Fruit fly (Drosophila melanogaster): ENCODE data around the gene CG10301.
A peak's percentile ranks its signal among the peaks of the same experiment; 100 is the strongest.

CG10301 gene

DNA sequence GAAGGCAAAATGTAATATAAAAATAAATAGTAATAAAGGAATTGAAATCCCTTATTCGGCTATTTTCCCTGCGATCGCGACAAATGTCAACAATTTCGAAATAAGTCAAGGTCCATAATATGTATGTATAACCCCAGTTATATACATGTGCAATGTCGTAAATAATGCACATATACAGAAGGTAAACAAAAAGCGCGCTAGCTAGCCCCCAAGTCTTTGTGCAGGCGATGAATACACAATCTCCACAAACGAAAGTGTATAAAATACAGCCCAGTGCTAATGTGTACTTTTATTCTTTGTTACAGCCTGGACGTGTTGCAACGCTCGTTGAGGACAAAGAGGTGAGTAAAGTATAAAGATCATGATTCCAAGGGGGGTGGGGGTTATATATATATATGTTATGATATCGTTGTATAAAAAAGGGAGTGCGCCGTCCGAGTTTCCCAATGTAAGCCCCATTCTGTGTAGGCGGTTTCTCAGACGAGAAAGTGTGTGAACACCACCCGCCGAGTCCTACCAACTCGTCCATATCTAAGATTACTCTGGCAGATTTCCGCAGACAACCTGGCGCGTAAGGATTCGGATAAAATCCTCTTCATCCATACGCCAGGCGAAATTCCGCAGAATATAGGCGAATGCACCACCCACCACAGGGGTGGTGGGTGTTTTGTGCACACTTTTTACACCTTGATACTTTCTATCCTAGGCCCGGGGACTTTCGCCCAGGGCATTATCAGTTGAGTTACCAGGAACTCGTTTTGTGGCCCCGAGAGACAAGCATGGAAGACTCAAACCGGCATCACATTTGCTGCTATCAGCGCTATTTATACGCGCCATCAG is 19.9 kb downstream of the CG10301 start (continued):
- TF ChIP-seq CG6792 (GFP tag; optimal IDR thresholded peaks at IDR 0.05), result no peak
- peak; percentile 91 for TF ChIP-seq CG1621 (tag; optimal IDR thresholded peaks at IDR 0.05)
- TF ChIP-seq Ets96B (tag; optimal IDR thresholded peaks at IDR 0.05), result no peak
- TF ChIP-seq esn (GFP tag; optimal IDR thresholded peaks at IDR 0.05), result peak; percentile 14
- TF ChIP-seq CG8319 (GFP tag; optimal IDR thresholded peaks at IDR 0.05), result no peak
- TF ChIP-seq vri (GFP tag; optimal IDR thresholded peaks at IDR 0.05), result peak; percentile 59
- peak; percentile 38 for TF ChIP-seq net (GFP tag; optimal IDR thresholded peaks at IDR 0.05)
- TF ChIP-seq fd59A (GFP tag; optimal IDR thresholded peaks at IDR 0.05), result no peak
- TF ChIP-seq Eip93F (GFP tag; optimal IDR thresholded peaks at IDR 0.05), result peak; percentile 61
- no peak for TF ChIP-seq Sox15 (GFP tag; optimal IDR thresholded peaks at IDR 0.05)
- TF ChIP-seq Ets21C (GFP tag; optimal IDR thresholded peaks at IDR 0.05), result no peak
- no peak; the same call in 2 of the 3 replicates for TF ChIP-seq eg (GFP tag; IDR thresholded peaks at IDR 0.05)
- no peak for TF ChIP-seq Hr39 (GFP tag; optimal IDR thresholded peaks at IDR 0.05)
- TF ChIP-seq CG10631 (GFP tag; optimal IDR thresholded peaks at IDR 0.05), result no peak
- peak; percentile 32 for TF ChIP-seq CG6276 (GFP tag; optimal IDR thresholded peaks at IDR 0.05)
- peak; percentile 70 for TF ChIP-seq CG6854 (GFP tag; optimal IDR thresholded peaks at IDR 0.05)
- peak; percentile 72 for TF ChIP-seq Blimp-1 (GFP tag; optimal IDR thresholded peaks at IDR 0.05)
- TF ChIP-seq Lpt (GFP tag; optimal IDR thresholded peaks at IDR 0.05), result peak; percentile 26
- TF ChIP-seq CG3032 (tag; optimal IDR thresholded peaks at IDR 0.05), result no peak

DNA sequence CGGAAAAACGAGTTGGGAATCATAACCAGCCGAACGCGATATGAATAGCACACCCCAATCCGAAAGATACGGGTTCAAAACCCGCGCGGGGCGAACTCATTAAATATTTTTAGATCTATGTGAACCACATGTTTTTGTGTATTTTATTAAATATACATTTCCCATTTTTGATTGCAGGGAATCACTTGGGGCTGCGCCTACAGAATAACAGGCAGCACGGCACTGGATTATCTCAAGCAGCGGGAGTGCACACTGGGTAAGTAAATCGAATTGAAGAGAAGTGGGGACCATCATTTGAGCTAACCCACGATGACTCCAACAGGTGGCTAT is 20.5 kb downstream of the CG10301 start:
- TF ChIP-seq CG6854 (GFP tag; optimal IDR thresholded peaks at IDR 0.05) (no peak), svp (GFP tag) (peak; percentile 74)

DNA sequence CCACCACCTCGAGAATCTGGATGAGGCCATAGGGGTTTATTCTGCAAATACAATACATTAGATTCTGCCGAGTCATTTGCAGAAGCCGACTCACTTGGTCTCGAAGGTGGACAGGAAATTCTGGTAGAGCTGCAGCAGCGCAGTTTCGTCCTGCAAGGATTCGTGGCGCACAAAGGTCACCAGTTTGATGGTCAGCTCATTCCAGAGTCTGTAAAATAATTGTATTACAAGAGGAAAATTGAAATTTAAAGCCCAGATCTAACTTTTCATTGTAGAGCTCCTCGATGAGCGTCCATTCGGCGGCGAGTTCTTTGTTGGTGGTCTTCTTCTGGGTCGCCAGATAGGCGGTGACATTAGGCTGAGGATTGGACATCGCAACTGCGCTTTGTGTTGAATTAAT is 22.6 kb downstream of the CG10301 start:
- TF ChIP-seq CG3032 (tag; optimal IDR thresholded peaks at IDR 0.05), result no peak
- TF ChIP-seq CG6808 (GFP tag; optimal IDR thresholded peaks at IDR 0.05), result no peak
- no peak for TF ChIP-seq CG7368 (GFP tag; optimal IDR thresholded peaks at IDR 0.05)

dm6 chr3R:23732990-23733512 is 23.1 kb downstream of the CG10301 start, which contains the start of the genes Hmgcr and Rpn9:
Gene Hmgcr, plus strand, starts transcription at chr3R:23733324.
Gene Rpn9, minus strand, starts transcription at chr3R:23733462.
- TF ChIP-seq Eip75B (GFP tag; optimal IDR thresholded peaks at IDR 0.05), result peak; percentile 2
- peak; percentile 23 for TF ChIP-seq esn (GFP tag; optimal IDR thresholded peaks at IDR 0.05)
- TF ChIP-seq achi (GFP tag; optimal IDR thresholded peaks at IDR 0.05), result peak; percentile 100
- TF ChIP-seq vri (GFP tag; optimal IDR thresholded peaks at IDR 0.05), result peak; percentile 48
- peak; percentile 52 for TF ChIP-seq Eip93F (GFP tag; optimal IDR thresholded peaks at IDR 0.05)
- TF ChIP-seq Sox14 (GFP tag; optimal IDR thresholded peaks at IDR 0.05), result peak; percentile 39
- no peak for TF ChIP-seq CG16779 (tag; optimal IDR thresholded peaks at IDR 0.05)
- no peak for TF ChIP-seq CG8319 (GFP tag; optimal IDR thresholded peaks at IDR 0.05)
- peak; percentile 10; the same call in 1 of the 3 replicates for TF ChIP-seq eg (GFP tag; IDR thresholded peaks at IDR 0.05)
- peak; percentile 39 for TF ChIP-seq CG3919 (GFP tag; optimal IDR thresholded peaks at IDR 0.05)
- TF ChIP-seq CG6808 (GFP tag; optimal IDR thresholded peaks at IDR 0.05), result no peak
- TF ChIP-seq Hr4 (GFP tag; optimal IDR thresholded peaks at IDR 0.05), result no peak
- TF ChIP-seq Eip78C (GFP tag), result peak; percentile 69
- peak; percentile 11 for TF ChIP-seq dsx (GFP tag; optimal IDR thresholded peaks at IDR 0.05; ENCODE audit: poor library complexity, severe bottlenecking)
- TF ChIP-seq CG6854 (GFP tag; optimal IDR thresholded peaks at IDR 0.05), result peak; percentile 22
- peak; percentile 1 for TF ChIP-seq fkh (GFP tag; optimal IDR thresholded peaks at IDR 0.05)

DNA sequence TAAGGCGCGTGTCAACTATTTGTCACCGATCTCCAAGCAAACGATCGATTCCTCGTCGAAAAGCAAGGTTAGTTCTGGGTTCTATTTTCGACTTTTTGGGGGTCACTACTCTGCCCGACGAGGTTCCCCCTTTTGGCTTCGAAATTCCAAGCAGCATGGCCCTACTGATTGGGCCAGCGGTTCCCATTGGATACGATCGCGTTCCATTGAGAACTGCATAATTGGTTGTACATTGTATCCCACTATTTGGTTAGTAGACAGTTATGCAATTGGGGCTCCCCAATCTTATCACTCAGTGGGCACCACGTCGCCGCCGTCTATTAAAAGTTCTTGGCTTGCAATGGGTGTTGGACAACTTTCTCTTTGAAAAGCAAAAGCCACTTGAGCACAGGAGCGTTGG is 23.8 kb downstream of the CG10301 start:
- TF ChIP-seq net (GFP tag; optimal IDR thresholded peaks at IDR 0.05) (no peak), Met (GFP tag; optimal IDR thresholded peaks at IDR 0.05) (no peak), CG11902 (GFP tag; optimal IDR thresholded peaks at IDR 0.05) (no peak), CG31627 (GFP tag; optimal IDR thresholded peaks at IDR 0.05) (no peak), CG3919 (GFP tag; optimal IDR thresholded peaks at IDR 0.05) (no peak), CG11294 (GFP tag; IDR thresholded peaks at IDR 0.05) (no peak), CG11762 (GFP tag; optimal IDR thresholded peaks at IDR 0.05; ENCODE audit: insufficient read depth) (no peak), Eip78C (GFP tag) (no peak), CG6792 (GFP tag; optimal IDR thresholded peaks at IDR 0.05) (no peak), Blimp-1 (GFP tag; optimal IDR thresholded peaks at IDR 0.05) (no peak), svp (GFP tag) (no peak), lz (GFP tag; optimal IDR thresholded peaks at IDR 0.05) (no peak), Hr4 (GFP tag; optimal IDR thresholded peaks at IDR 0.05) (no peak)

Data from whole organism, prepupa.